Fruit fly (Drosophila melanogaster) whole organism, wandering third instar larva: ENCODE data around the gene hth.
A peak's percentile ranks its signal among the peaks of the same experiment; 100 is the strongest.

Source experiments
- Abd-B ChIP-seq: fragments of >200 bp; optimal IDR thresholded peaks from 2 replicates; lab custom pipeline; 2017; ENCODE audit warnings: missing biosample characterization, missing genetic modification characterization
- CG32264 ChIP-seq: fragments of 200-800 bp; sonication (Bioruptor generic); optimal IDR thresholded peaks from 2 replicates; lab custom pipeline; 2016; ENCODE audit warnings: missing biosample characterization, missing genetic modification characterization
- CG9705 ChIP-seq: fragments of 200-800 bp; sonication (Bioruptor generic); optimal IDR thresholded peaks from 2 replicates; lab custom pipeline; 2018; ENCODE audit warnings: missing biosample characterization, mild to moderate bottlenecking, missing genetic modification characterization
- CrebA ChIP-seq: fragments of 200-800 bp; sonication (Bioruptor generic); optimal IDR thresholded peaks from 2 replicates; lab custom pipeline; 2016; ENCODE audit warnings: missing biosample characterization, mild to moderate bottlenecking, missing genetic modification characterization, borderline replicate concordance
- Dfd ChIP-seq: fragments of >200 bp; optimal IDR thresholded peaks from 2 replicates; lab custom pipeline; 2017; ENCODE audit warnings: missing biosample characterization, missing genetic modification characterization
- Dif ChIP-seq: fragments of 200-275, 200-300 bp; sonication (Bioruptor generic); optimal IDR thresholded peaks from 2 replicates; lab custom pipeline; 2018; ENCODE audit warnings: missing biosample characterization, missing genetic modification characterization; ENCODE audit not compliant: partially characterized antibody
- GATAd ChIP-seq: sonication (Bioruptor generic); optimal IDR thresholded peaks from 2 replicates; lab custom pipeline; 2016; ENCODE audit warnings: missing biosample characterization, missing genetic modification characterization
- HLH106 ChIP-seq: fragments of 200-800 bp; optimal IDR thresholded peaks from 3 replicates; lab custom pipeline; 2019; ENCODE audit warnings: missing biosample characterization, mild to moderate bottlenecking, missing genetic modification characterization, moderate library complexity
- Hnf4 ChIP-seq: fragments of 200-800 bp; sonication (Bioruptor generic); optimal IDR thresholded peaks from 2 replicates; lab custom pipeline; 2016; ENCODE audit warnings: missing biosample characterization, mild to moderate bottlenecking, missing genetic modification characterization
- Hr78 ChIP-seq: fragments of >200 bp; optimal IDR thresholded peaks from 2 replicates; lab custom pipeline; 2017; ENCODE audit warnings: missing biosample characterization, missing genetic modification characterization
- Hr83 ChIP-seq: fragments of 200-300 bp; sonication (Bioruptor generic); optimal IDR thresholded peaks from 2 replicates; lab custom pipeline; 2016; ENCODE audit warnings: missing biosample characterization, mild to moderate bottlenecking, missing genetic modification characterization, moderate library complexity; ENCODE audit not compliant: poor library complexity, severe bottlenecking
- Jra ChIP-seq: sonication (Bioruptor generic); optimal IDR thresholded peaks from 2 replicates; lab custom pipeline; 2016; ENCODE audit warnings: missing biosample characterization, missing genetic modification characterization
- Mio ChIP-seq: sonication (Bioruptor generic); optimal IDR thresholded peaks from 2 replicates; lab custom pipeline; 2016; ENCODE audit warnings: missing biosample characterization, missing genetic modification characterization
- Myc ChIP-seq: fragments of >200 bp; optimal IDR thresholded peaks from 2 replicates; lab custom pipeline; 2017
- OdsH ChIP-seq: fragments of 200-800 bp; sonication (Bioruptor generic); optimal IDR thresholded peaks from 2 replicates; lab custom pipeline; 2016; ENCODE audit warnings: missing biosample characterization, mild to moderate bottlenecking, missing genetic modification characterization
- Rel ChIP-seq, 2 experiments: fragments of 200-800 bp; sonication (Bioruptor generic) in 1 of 2; optimal IDR thresholded peaks; 2 replicates in 1 of 2; 3 replicates in 1 of 2; lab custom pipeline; 2016 to 2019; ENCODE audit warnings: mild to moderate bottlenecking in 2 of 2, missing biosample characterization in 2 of 2, missing genetic modification characterization in 2 of 2, moderate library complexity in 1 of 2
- Sp1 ChIP-seq: fragments of 200-800 bp; sonication (Bioruptor generic); optimal IDR thresholded peaks from 3 replicates; lab custom pipeline; 2019; ENCODE audit warnings: missing biosample characterization, mild to moderate bottlenecking, missing genetic modification characterization, moderate library complexity
- br ChIP-seq: fragments of 200-800 bp; sonication (Bioruptor generic); optimal IDR thresholded peaks from 2 replicates; lab custom pipeline; 2016; ENCODE audit warnings: missing biosample characterization, missing genetic modification characterization
- brk ChIP-seq: fragments of 200-800 bp; sonication (Bioruptor generic); optimal IDR thresholded peaks from 2 replicates; lab custom pipeline; 2016; ENCODE audit warnings: missing biosample characterization, mild to moderate bottlenecking, missing genetic modification characterization
- dl ChIP-seq, 2 experiments: fragments of 175-275, 200-275 bp in 1 of 2; fragments of 200-275 bp in 1 of 2; sonication (Bioruptor generic); optimal IDR thresholded peaks; lab custom pipeline; 2018; ENCODE audit warnings: mild to moderate bottlenecking in 2 of 2, missing biosample characterization in 2 of 2, missing genetic modification characterization in 2 of 2, moderate library complexity in 2 of 2; ENCODE audit not compliant: partially characterized antibody in 2 of 2, insufficient read depth in 1 of 2
- dmrt93B ChIP-seq: fragments of 200-800 bp; sonication (Bioruptor generic); optimal IDR thresholded peaks from 2 replicates; lab custom pipeline; 2018; ENCODE audit warnings: missing biosample characterization, mild to moderate bottlenecking, missing genetic modification characterization
- dsf ChIP-seq: sonication (Bioruptor generic); optimal IDR thresholded peaks from 2 replicates; lab custom pipeline; 2016; ENCODE audit warnings: missing biosample characterization, missing genetic modification characterization, borderline replicate concordance
- ey ChIP-seq: fragments of 200-800 bp; sonication (Bioruptor generic); optimal IDR thresholded peaks from 2 replicates; lab custom pipeline; 2016; ENCODE audit warnings: missing biosample characterization, missing genetic modification characterization
- foxo ChIP-seq, 2 experiments: fragments of 200-800 bp; sonication (Bioruptor generic); optimal IDR thresholded peaks; 2 replicates in 1 of 2; 3 replicates in 1 of 2; lab custom pipeline; 2016 to 2017; ENCODE audit warnings: missing biosample characterization in 2 of 2, missing genetic modification characterization in 2 of 2
- fru ChIP-seq: fragments of 200-800 bp; sonication (Bioruptor generic); optimal IDR thresholded peaks from 3 replicates; lab custom pipeline; 2016; ENCODE audit warnings: missing biosample characterization, mild to moderate bottlenecking, missing genetic modification characterization
- h ChIP-seq: fragments of 200-800 bp; sonication (Bioruptor generic); optimal IDR thresholded peaks from 3 replicates; lab custom pipeline; 2016; ENCODE audit warnings: missing biosample characterization, mild to moderate bottlenecking, missing genetic modification characterization
- jim ChIP-seq: fragments of 175-275, 200-325 bp; sonication (Bioruptor generic); optimal IDR thresholded peaks from 2 replicates; lab custom pipeline; 2016; ENCODE audit warnings: missing biosample characterization, mild to moderate bottlenecking, missing genetic modification characterization
- psq ChIP-seq: fragments of 200-800 bp; sonication (Bioruptor generic); optimal IDR thresholded peaks from 3 replicates; lab custom pipeline; 2017; ENCODE audit warnings: missing biosample characterization, mild to moderate bottlenecking, missing genetic modification characterization, moderate library complexity
- rgr ChIP-seq: fragments of 200-800 bp; sonication (Bioruptor generic); optimal IDR thresholded peaks from 3 replicates; lab custom pipeline; 2016; ENCODE audit warnings: missing biosample characterization, mild to moderate bottlenecking, missing genetic modification characterization
- sage ChIP-seq: fragments of 200-800 bp; sonication (Bioruptor generic); optimal IDR thresholded peaks from 2 replicates; lab custom pipeline; 2016; ENCODE audit warnings: missing biosample characterization, mild to moderate bottlenecking, missing genetic modification characterization
- sv ChIP-seq: fragments of 200-800 bp; sonication (Bioruptor generic); optimal IDR thresholded peaks from 3 replicates; lab custom pipeline; 2016; ENCODE audit warnings: missing biosample characterization, missing genetic modification characterization
- tai ChIP-seq: sonication (Bioruptor generic); optimal IDR thresholded peaks from 2 replicates; lab custom pipeline; 2016; ENCODE audit warnings: missing biosample characterization, missing genetic modification characterization
- woc ChIP-seq: sonication (Bioruptor generic); optimal IDR thresholded peaks from 2 replicates; lab custom pipeline; 2016; ENCODE audit warnings: missing biosample characterization, mild to moderate bottlenecking, missing genetic modification characterization

hth gene

DNA sequence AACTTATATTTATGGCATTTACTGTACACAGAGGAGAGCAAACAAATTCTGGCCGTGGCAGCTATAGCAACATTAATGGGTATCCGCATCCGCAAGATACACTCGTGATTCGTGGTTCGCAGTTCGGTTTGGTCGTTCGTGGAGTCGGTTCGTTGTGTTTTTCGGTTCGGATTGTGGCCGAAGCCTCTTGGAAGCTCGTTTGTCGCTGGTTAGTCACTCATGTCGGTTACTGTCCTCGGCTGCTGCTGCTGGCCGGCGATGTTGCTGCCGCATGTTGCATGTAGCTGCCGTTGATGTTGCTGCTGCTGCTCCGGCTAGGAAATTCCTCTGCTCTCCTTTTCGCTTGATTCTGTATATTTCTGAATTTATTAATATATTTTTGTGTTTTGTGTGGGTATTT, 54.5 kb downstream of the hth start:
- no peak for TF ChIP-seq CG32264 (GFP tag; lab: Kevin White, UChicago)
- TF ChIP-seq Dfd (GFP tag; lab: Kevin White, UChicago) = peak; percentile 28

DNA sequence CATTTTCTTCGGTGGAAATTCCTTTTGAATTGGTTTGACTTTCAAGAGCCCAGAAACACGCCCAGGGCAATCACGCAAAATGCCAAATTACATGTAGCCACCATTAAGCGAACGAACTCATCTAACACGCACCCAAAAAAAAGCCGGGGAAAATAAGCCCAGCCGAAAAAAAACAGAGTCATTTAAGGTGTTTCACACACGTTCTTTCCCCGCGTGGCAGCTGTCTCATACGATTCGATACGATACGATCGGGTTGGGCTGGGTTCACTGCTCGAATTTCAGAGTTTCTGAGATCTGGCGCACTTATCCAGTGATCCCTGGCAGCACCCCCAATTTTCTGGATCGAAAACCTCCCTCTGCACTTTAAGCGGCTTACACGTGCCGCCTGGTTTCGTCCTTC, 59.0 kb downstream of the hth start:
- TF ChIP-seq dmrt93B (GFP tag; lab: Kevin White, UChicago) (no peak), dl (GFP tag; optimal IDR thresholded peaks at IDR 0.05; lab: Kevin White, UChicago; ENCODE audit: insufficient read depth in 1 of 2, partially characterized antibody in 2 of 2) (no peak), Abd-B (GFP tag; lab: Kevin White, UChicago) (no peak), Sp1 (GFP tag; lab: Kevin White, UChicago) (no peak), Myc (no peak), CrebA (GFP tag; lab: Kevin White, UChicago) (no peak), jim (GFP tag; lab: Kevin White, UChicago) (no peak), HLH106 (tag; lab: Kevin White, UChicago) (no peak), CG32264 (GFP tag; lab: Kevin White, UChicago) (no peak), ey (GFP tag; lab: Kevin White, UChicago) (no peak), h (GFP tag; lab: Kevin White, UChicago) (no peak), sv (no peak), dsf (GFP tag; lab: Kevin White, UChicago) (no peak), woc (no peak), GATAd (no peak), Dfd (GFP tag; lab: Kevin White, UChicago) (no peak), Hr83 (GFP tag; lab: Kevin White, UChicago) (no peak), CG9705 (no peak), Dif (no peak)

DNA sequence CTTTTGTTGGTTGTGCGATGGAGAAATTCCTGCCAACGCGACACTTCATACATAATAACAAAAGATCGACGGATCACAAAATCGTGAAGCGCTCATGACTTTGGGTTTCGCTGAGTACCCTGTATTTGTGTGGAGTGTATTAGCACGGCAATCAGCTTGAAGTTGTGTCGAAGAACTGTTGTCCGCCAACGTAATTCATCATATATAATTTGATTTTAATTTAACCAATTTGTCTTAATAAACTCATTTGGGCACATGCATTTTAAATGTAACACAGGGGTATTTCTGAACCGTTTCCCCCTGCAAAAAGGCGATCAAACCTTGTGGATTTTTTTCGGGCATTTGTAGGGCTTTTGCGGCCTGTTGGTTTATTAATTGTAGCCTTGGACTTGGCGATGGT, 59.8 kb downstream of the hth start:
- TF ChIP-seq rgr (GFP tag; lab: Kevin White, UChicago) (peak; percentile 76), Hr78 (GFP tag; lab: Kevin White, UChicago) (no peak), Dif (no peak), CG32264 (GFP tag; lab: Kevin White, UChicago) (peak; percentile 52), Myc (no peak), Hr83 (GFP tag; lab: Kevin White, UChicago) (no peak), ey (GFP tag; lab: Kevin White, UChicago) (peak; percentile 81), Dfd (GFP tag; lab: Kevin White, UChicago) (no peak), Mio (GFP tag; lab: Kevin White, UChicago) (no peak), foxo (GFP tag; optimal IDR thresholded peaks at IDR 0.05; lab: Kevin White, UChicago) (peak; percentile 53 to 80), brk (GFP tag; lab: Kevin White, UChicago) (peak; percentile 27), Abd-B (GFP tag; lab: Kevin White, UChicago) (no peak), Sp1 (GFP tag; lab: Kevin White, UChicago) (peak; percentile 66), Jra (GFP tag; lab: Kevin White, UChicago) (peak; percentile 36), Hnf4 (GFP tag; lab: Kevin White, UChicago) (peak; percentile 73), dmrt93B (GFP tag; lab: Kevin White, UChicago) (peak; percentile 71), CrebA (GFP tag; lab: Kevin White, UChicago) (peak; percentile 29), jim (GFP tag; lab: Kevin White, UChicago) (no peak), br (peak; percentile 82), HLH106 (tag; lab: Kevin White, UChicago) (peak; percentile 77), OdsH (GFP tag; lab: Kevin White, UChicago) (peak; percentile 77), CG9705 (no peak), h (GFP tag; lab: Kevin White, UChicago) (peak; percentile 84), dsf (GFP tag; lab: Kevin White, UChicago) (no peak), fru (GFP tag; lab: Kevin White, UChicago) (peak; percentile 81), psq (GFP tag; lab: Kevin White, UChicago) (peak; percentile 65), tai (peak; percentile 25), woc (peak; percentile 84), sage (GFP tag; lab: Kevin White, UChicago) (peak; percentile 70)

DNA sequence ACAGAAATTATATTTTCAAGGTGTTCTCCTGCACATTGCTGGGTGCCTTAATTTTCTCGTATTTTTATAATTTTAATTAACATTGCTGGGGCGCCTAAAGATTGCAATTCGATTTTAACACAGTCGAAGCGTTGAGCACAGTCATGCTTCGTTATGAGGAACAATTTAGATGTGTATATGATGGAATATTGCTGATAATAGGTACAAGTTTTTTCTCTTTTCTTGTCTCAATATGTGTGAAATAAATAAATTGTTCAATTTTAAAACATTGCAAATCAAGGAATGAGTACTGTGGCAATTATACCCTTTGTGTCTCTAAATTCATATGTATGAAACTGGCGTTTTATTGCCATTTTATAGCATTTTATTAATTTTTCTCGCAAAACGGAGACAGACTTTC, 64.8 kb downstream of the hth start:
- TF ChIP-seq Hnf4 (GFP tag; lab: Kevin White, UChicago) (no peak), fru (GFP tag; lab: Kevin White, UChicago) (peak; percentile 15), br (no peak), jim (GFP tag; lab: Kevin White, UChicago) (no peak), HLH106 (tag; lab: Kevin White, UChicago) (peak; percentile 25), Jra (GFP tag; lab: Kevin White, UChicago) (no peak), Rel (GFP tag; optimal IDR thresholded peaks at IDR 0.05; lab: Kevin White, UChicago) (no peak), Rel (tag; optimal IDR thresholded peaks at IDR 0.05; lab: Kevin White, UChicago) (no peak), foxo (GFP tag; optimal IDR thresholded peaks at IDR 0.05; lab: Kevin White, UChicago) (peak in 1 of 2 experiments; percentile 33)
